Worm (Caenorhabditis elegans): ENCODE data around the gene glr-2.

- TF ChIP-seq ztf-23 (GFP tag; IDR thresholded peaks at IDR 0.05) (no peak), T22C8.4 (GFP tag; IDR thresholded peaks at IDR 0.05) (no peak), cog-1 (tag; optimal IDR thresholded peaks at IDR 0.05) (no peak), med-1 (GFP tag; optimal IDR thresholded peaks at IDR 0.05; ENCODE audit: insufficient read depth) (no peak), tab-1 (GFP tag; IDR thresholded peaks at IDR 0.05) (no peak), ref-1 (GFP tag; conservative IDR thresholded peaks at IDR 0.05) (no peak), klf-2 (GFP tag; conservative IDR thresholded peaks at IDR 0.05) (no peak), flt-1 (GFP tag; IDR thresholded peaks at IDR 0.05) (no peak), ztf-29 (GFP tag; IDR thresholded peaks at IDR 0.05) (no peak)
These were observed 20.5 kb upstream of the glr-2 start for ce11 chrIII:7165276-7165675.
